Fruit fly (Drosophila melanogaster): ENCODE data around the gene ovo.
A peak's percentile ranks its signal among the peaks of the same experiment; 100 is the strongest.

Gene ovo

dm6 chrX:5047886-5048533 lies at the start of gene ovo:
ovo (plus strand) TSS chrX:5048273.
- TF ChIP-seq CG16779 (tag; optimal IDR thresholded peaks at IDR 0.05) (no peak), Sox14 (GFP tag; optimal IDR thresholded peaks at IDR 0.05) (no peak), Eip78C (GFP tag) (peak; percentile 26), CG6276 (GFP tag; optimal IDR thresholded peaks at IDR 0.05) (no peak), dac (GFP tag; optimal IDR thresholded peaks at IDR 0.05) (no peak), CG11902 (GFP tag; optimal IDR thresholded peaks at IDR 0.05) (no peak), fkh (GFP tag; optimal IDR thresholded peaks at IDR 0.05) (peak; percentile 36), Lpt (GFP tag; optimal IDR thresholded peaks at IDR 0.05) (no peak), CG6854 (GFP tag; optimal IDR thresholded peaks at IDR 0.05) (no peak), eg (GFP tag; IDR thresholded peaks at IDR 0.05) (no peak), esn (GFP tag; optimal IDR thresholded peaks at IDR 0.05) (no peak), vri (GFP tag; optimal IDR thresholded peaks at IDR 0.05) (peak; percentile 32), net (GFP tag; optimal IDR thresholded peaks at IDR 0.05) (no peak), fd59A (GFP tag; optimal IDR thresholded peaks at IDR 0.05) (no peak), dsx (GFP tag; optimal IDR thresholded peaks at IDR 0.05; ENCODE audit: poor library complexity, severe bottlenecking) (no peak), Blimp-1 (GFP tag; optimal IDR thresholded peaks at IDR 0.05) (peak; percentile 85), ss (GFP tag; optimal IDR thresholded peaks at IDR 0.05) (peak in 1 of 2 experiments; percentile 30), CG3032 (tag; optimal IDR thresholded peaks at IDR 0.05) (no peak), fd85E (GFP tag; optimal IDR thresholded peaks at IDR 0.05) (no peak), CG10631 (GFP tag; optimal IDR thresholded peaks at IDR 0.05) (no peak), CG8319 (GFP tag; optimal IDR thresholded peaks at IDR 0.05) (no peak)

DNA sequence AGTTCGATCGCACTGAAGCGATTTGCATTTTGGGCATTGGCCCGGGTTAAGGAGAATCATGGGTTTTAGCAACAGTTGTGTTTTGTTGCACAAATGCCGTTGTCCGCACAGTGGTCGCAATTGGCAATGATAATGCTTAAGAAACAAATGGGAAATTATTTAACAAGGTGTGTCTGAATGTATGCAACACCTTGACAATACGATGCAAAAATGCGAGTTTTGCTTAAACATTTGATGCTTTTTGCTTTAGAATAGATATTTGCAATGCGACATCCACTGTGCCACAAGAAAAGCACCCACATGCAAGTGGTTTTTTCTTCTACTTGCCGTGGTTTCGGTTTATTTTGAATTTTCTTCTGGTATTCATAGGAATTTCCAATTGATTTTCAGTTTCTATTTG lies 49.0 kb upstream of the ovo start:
- TF ChIP-seq CG10631 (GFP tag; optimal IDR thresholded peaks at IDR 0.05) = peak; percentile 36
- peak; percentile 48 for TF ChIP-seq net (GFP tag; optimal IDR thresholded peaks at IDR 0.05)
- TF ChIP-seq CG3032 (tag; optimal IDR thresholded peaks at IDR 0.05) = no peak
- no peak for TF ChIP-seq CG16779 (tag; optimal IDR thresholded peaks at IDR 0.05)
- TF ChIP-seq CG34406 (GFP tag; optimal IDR thresholded peaks at IDR 0.05) = no peak
- TF ChIP-seq spab (GFP tag; optimal IDR thresholded peaks at IDR 0.05) = no peak
- peak; percentile 19 for TF ChIP-seq CG1621 (tag; optimal IDR thresholded peaks at IDR 0.05)
- no peak for TF ChIP-seq cyc (GFP tag; optimal IDR thresholded peaks at IDR 0.05)
- no peak for TF ChIP-seq CG11762 (GFP tag; optimal IDR thresholded peaks at IDR 0.05; ENCODE audit: insufficient read depth)
- TF ChIP-seq Met (GFP tag; optimal IDR thresholded peaks at IDR 0.05) = peak; percentile 36
- TF ChIP-seq Sox15 (GFP tag; optimal IDR thresholded peaks at IDR 0.05) = no peak
- peak; percentile 42 for TF ChIP-seq achi (GFP tag; optimal IDR thresholded peaks at IDR 0.05)
- peak; percentile 11 for TF ChIP-seq fd59A (GFP tag; optimal IDR thresholded peaks at IDR 0.05)
- no peak for TF ChIP-seq CG9139 (GFP tag; optimal IDR thresholded peaks at IDR 0.05)
- TF ChIP-seq CG32006 (GFP tag; optimal IDR thresholded peaks at IDR 0.05) = peak; percentile 77
- TF ChIP-seq dsx (GFP tag; optimal IDR thresholded peaks at IDR 0.05; ENCODE audit: poor library complexity, severe bottlenecking) = no peak
- no peak for TF ChIP-seq fkh (GFP tag; optimal IDR thresholded peaks at IDR 0.05)
- TF ChIP-seq acj6 (GFP tag; optimal IDR thresholded peaks at IDR 0.05) = peak; percentile 31
- TF ChIP-seq Sox102F (GFP tag; optimal IDR thresholded peaks at IDR 0.05) = no peak
- TF ChIP-seq Hr38 (GFP tag; optimal IDR thresholded peaks at IDR 0.05) = no peak
- peak; percentile 38 for TF ChIP-seq Hr39 (GFP tag; optimal IDR thresholded peaks at IDR 0.05)
- peak; percentile 6 for TF ChIP-seq Ets96B (tag; optimal IDR thresholded peaks at IDR 0.05)
- TF ChIP-seq Gug (GFP tag; IDR thresholded peaks at IDR 0.05) = no peak
- peak; percentile 50 for TF ChIP-seq CG3919 (GFP tag; optimal IDR thresholded peaks at IDR 0.05)
- TF ChIP-seq esn (GFP tag; optimal IDR thresholded peaks at IDR 0.05) = peak; percentile 15
- TF ChIP-seq CG6792 (GFP tag; optimal IDR thresholded peaks at IDR 0.05) = peak; percentile 2
- peak; percentile 44 for TF ChIP-seq Sox14 (GFP tag; optimal IDR thresholded peaks at IDR 0.05)
- no peak for TF ChIP-seq ss (GFP tag; optimal IDR thresholded peaks at IDR 0.05)
- TF ChIP-seq svp (GFP tag) = peak; percentile 58
- peak; percentile 56 for TF ChIP-seq OdsH (GFP tag; optimal IDR thresholded peaks at IDR 0.05)
- TF ChIP-seq Lpt (GFP tag; optimal IDR thresholded peaks at IDR 0.05) = peak; percentile 1
- TF ChIP-seq Eip78C (GFP tag) = peak; percentile 72
- no peak for TF ChIP-seq Eip93F (GFP tag; optimal IDR thresholded peaks at IDR 0.05)
- peak; percentile 22 for TF ChIP-seq Eip75B (GFP tag; optimal IDR thresholded peaks at IDR 0.05)
- no peak for TF ChIP-seq CG6854 (GFP tag; optimal IDR thresholded peaks at IDR 0.05)
- TF ChIP-seq Hr4 (GFP tag; optimal IDR thresholded peaks at IDR 0.05) = peak; percentile 60
- TF ChIP-seq CG6163 (GFP tag; IDR thresholded peaks at IDR 0.05) = peak; percentile 77
- peak; percentile 52 for TF ChIP-seq dac (GFP tag; optimal IDR thresholded peaks at IDR 0.05)
- TF ChIP-seq lz (GFP tag; optimal IDR thresholded peaks at IDR 0.05) = peak; percentile 3
- TF ChIP-seq Smox (GFP tag; optimal IDR thresholded peaks at IDR 0.05) = no peak

Measured in whole organism, prepupa.